Worm (Caenorhabditis elegans): ENCODE results near the gene cht-2.

ce11 chrII:8471139-8471538 lies 49.6 kb upstream of the cht-2 start, which contains the start of gene M05D6.8:
- TF ChIP-seq mdl-1 (tag; optimal IDR thresholded peaks at IDR 0.05) (no peak), egl-27 (tag; optimal IDR thresholded peaks at IDR 0.05) (no peak), ama-1 (optimal IDR thresholded peaks at IDR 0.05) (no peak), snu-23 (GFP tag; optimal IDR thresholded peaks at IDR 0.05) (no peak), ztf-4 (tag; optimal IDR thresholded peaks at IDR 0.05) (no peak), tbx-2 (tag; optimal IDR thresholded peaks at IDR 0.05) (no peak), nhr-76 (tag; optimal IDR thresholded peaks at IDR 0.05) (no peak), zip-4 (GFP tag; optimal IDR thresholded peaks at IDR 0.05) (no peak), nhr-28 (tag; optimal IDR thresholded peaks at IDR 0.05) (no peak), nhr-12 (tag; optimal IDR thresholded peaks at IDR 0.05) (no peak), nhr-11 (tag; optimal IDR thresholded peaks at IDR 0.05) (no peak), skn-1 (tag; optimal IDR thresholded peaks at IDR 0.05) (no peak), aly-2 (tag; optimal IDR thresholded peaks at IDR 0.05) (no peak)
